Fruit fly (Drosophila melanogaster) whole organism, prepupa: Measurements from ENCODE around the gene noi.

Source experiments
- Blimp-1 ChIP-seq: fragments of 200-800 bp; sonication (Bioruptor generic); optimal IDR thresholded peaks from 3 replicates; lab custom pipeline; 2017; ENCODE audit warnings: missing biosample characterization, missing genetic modification characterization, mild to moderate bottlenecking, moderate library complexity, missing genetic modification reagents
- CG15336 ChIP-seq: fragments of 200-800 bp; sonication (Bioruptor generic); IDR thresholded peaks from 2 replicates; pipeline ENCODE4 v1.3.6; 2022; ENCODE audit warnings: missing biosample characterization, missing genetic modification characterization
- CG16779 ChIP-seq: fragments of 200-800 bp; sonication (Bioruptor generic); optimal IDR thresholded peaks from 3 replicates; lab custom pipeline; 2017; ENCODE audit warnings: missing biosample characterization, mild to moderate bottlenecking, missing genetic modification characterization
- CG34406 ChIP-seq: fragments of 200-800 bp; sonication (Bioruptor generic); optimal IDR thresholded peaks from 3 replicates; lab custom pipeline; 2016; ENCODE audit warnings: missing biosample characterization, missing genetic modification characterization
- OdsH ChIP-seq: fragments of 200-800 bp; sonication (Bioruptor generic); optimal IDR thresholded peaks from 3 replicates; lab custom pipeline; 2016; ENCODE audit warnings: missing biosample characterization, missing genetic modification characterization
- dsx ChIP-seq: fragments of 200-800 bp; optimal IDR thresholded peaks from 3 replicates; lab custom pipeline; 2019; ENCODE audit warnings: missing biosample characterization, mild to moderate bottlenecking, missing genetic modification characterization, moderate library complexity; ENCODE audit not compliant: poor library complexity, severe bottlenecking
- salr ChIP-seq, 2 experiments: fragments of 200-800 bp; sonication (Bioruptor generic); optimal IDR thresholded peaks; 3 replicates each; lab custom pipeline; 2016 to 2018; ENCODE audit warnings: missing biosample characterization in 2 of 2, missing genetic modification characterization in 2 of 2, mild to moderate bottlenecking in 1 of 2
- svp ChIP-seq: fragments of 200-800 bp; sonication (Bioruptor generic); peaks from one replicate; lab custom pipeline; 2016; ENCODE audit warnings: missing biosample characterization, missing genetic modification characterization

- TF ChIP-seq CG15336 (no peak), salr (GFP tag; optimal IDR thresholded peaks at IDR 0.05; lab: Kevin White, UChicago) (no peak), Blimp-1 (GFP tag; lab: Kevin White, UChicago) (no peak), CG34406 (GFP tag; lab: Kevin White, UChicago) (no peak), OdsH (no peak), dsx (GFP tag; lab: Kevin White, UChicago) (no peak), svp (GFP tag; lab: Kevin White, UChicago) (no peak), CG16779 (tag; lab: Kevin White, UChicago) (no peak)
These were observed 27.8 kb downstream of the noi start, which contains the start of gene Pi4KIIalpha for dm6 chr3R:5563420-5563819.
